Worm (Caenorhabditis elegans) whole organism, L4 larva: Measurements from ENCODE around the gene C39E9.12.
A peak's percentile ranks its signal among the peaks of the same experiment; 100 is the strongest.

Experiments
- F37D6.2 ChIP-seq: sonication (generic microtip); optimal IDR thresholded peaks from 2 replicates; lab custom pipeline; 2016; ENCODE audit warnings: mild to moderate bottlenecking, missing genetic modification characterization, missing compliant biosample characterization
- F44E2.7 ChIP-seq: fragments of 200-800 bp; sonication (Bioruptor generic); IDR thresholded peaks from 2 replicates; pipeline ENCODE4 v2.1.2; 2022; ENCODE audit warnings: missing genetic modification characterization, missing compliant biosample characterization
- Y5F2A.4 ChIP-seq: fragments of 200-800 bp; sonication (Bioruptor generic); optimal IDR thresholded peaks from 2 replicates; lab custom pipeline; 2018; ENCODE audit warnings: mild to moderate bottlenecking, missing genetic modification characterization, missing compliant biosample characterization
- Y75B8A.6 ChIP-seq: fragments of 200-800 bp; sonication (Bioruptor generic); IDR thresholded peaks from 2 replicates; pipeline ENCODE4 v1.3.6; 2022; ENCODE audit warnings: missing genetic modification reagents, missing genetic modification characterization, missing compliant biosample characterization
- ZK337.2 ChIP-seq: fragments of 200-800 bp; sonication (Bioruptor generic); IDR thresholded peaks from 2 replicates; pipeline ENCODE4 v1.3.6; 2022; ENCODE audit warnings: missing genetic modification reagents, missing genetic modification characterization, missing compliant biosample characterization
- arid-1 ChIP-seq: fragments of 200-800 bp; sonication (Bioruptor generic); conservative IDR thresholded peaks from 2 replicates; pipeline ENCODE4 v1.3.6; 2022; ENCODE audit warnings: missing genetic modification reagents, missing genetic modification characterization, missing compliant biosample characterization
- attf-4 ChIP-seq: sonication (generic microtip); optimal IDR thresholded peaks from 3 replicates; lab custom pipeline; 2017; ENCODE audit warnings: missing biosample characterization, missing genetic modification characterization
- ceh-32 ChIP-seq: sonication (generic microtip); optimal IDR thresholded peaks from 2 replicates; lab custom pipeline; 2016; ENCODE audit warnings: mild to moderate bottlenecking, missing genetic modification characterization, missing compliant biosample characterization; ENCODE audit not compliant: poor library complexity
- ceh-62 ChIP-seq: sonication (generic microtip); optimal IDR thresholded peaks from 2 replicates; lab custom pipeline; 2017; ENCODE audit warnings: missing biosample characterization, missing genetic modification characterization
- ceh-82 ChIP-seq: sonication (generic microtip); optimal IDR thresholded peaks from 2 replicates; lab custom pipeline; 2017; ENCODE audit warnings: missing biosample characterization, missing genetic modification characterization
- ces-1 ChIP-seq: fragments of 150-350 bp; sonication (generic microtip); optimal IDR thresholded peaks from 4 replicates; lab custom pipeline; 2014; ENCODE audit warnings: missing biosample characterization, missing genetic modification reagents, missing genetic modification characterization
- ctbp-1 ChIP-seq: fragments of 200-800 bp; sonication (Bioruptor generic); IDR thresholded peaks from 2 replicates; pipeline ENCODE4 v1.3.6; 2022; ENCODE audit warnings: missing genetic modification reagents, missing genetic modification characterization, missing compliant biosample characterization
- daf-8 ChIP-seq: fragments of 200-800 bp; sonication (Bioruptor generic); IDR thresholded peaks from 2 replicates; pipeline ENCODE4 v1.3.6; 2022; ENCODE audit warnings: missing genetic modification characterization, missing compliant biosample characterization
- dmd-6 ChIP-seq: fragments of 200-800 bp; sonication (Bioruptor generic); IDR thresholded peaks from 2 replicates; pipeline ENCODE4 v1.3.6; 2022; ENCODE audit warnings: missing genetic modification reagents, missing genetic modification characterization, missing compliant biosample characterization
- dmd-9 ChIP-seq: fragments of 200-800 bp; sonication (Bioruptor generic); IDR thresholded peaks from 2 replicates; pipeline ENCODE4 v1.3.6; 2022; ENCODE audit warnings: missing genetic modification reagents, missing genetic modification characterization, missing compliant biosample characterization
- dve-1 ChIP-seq: sonication (generic microtip); optimal IDR thresholded peaks from 2 replicates; lab custom pipeline; 2017; ENCODE audit warnings: antibody characterized with exemption, mild to moderate bottlenecking, missing genetic modification characterization, missing compliant biosample characterization; ENCODE audit not compliant: insufficient read depth
- egl-27 ChIP-seq: sonication (generic microtip); optimal IDR thresholded peaks from 3 replicates; lab custom pipeline; 2017; ENCODE audit warnings: missing biosample characterization, missing genetic modification reagents, missing genetic modification characterization
- egl-43 ChIP-seq: fragments of 200-800 bp; sonication (Bioruptor generic); IDR thresholded peaks from 2 replicates; pipeline ENCODE4 v1.3.6; 2022; ENCODE audit warnings: missing genetic modification reagents, missing genetic modification characterization, missing compliant biosample characterization
- fkh-10 ChIP-seq: fragments of 150-350 bp; optimal IDR thresholded peaks from 2 replicates; lab custom pipeline; 2014; ENCODE audit warnings: missing biosample characterization, missing genetic modification reagents, missing genetic modification characterization
- gei-8 ChIP-seq: fragments of 200-800 bp; sonication (Bioruptor generic); optimal IDR thresholded peaks from 2 replicates; lab custom pipeline; 2018; ENCODE audit warnings: mild to moderate bottlenecking, missing genetic modification characterization, missing compliant biosample characterization
- hif-1 ChIP-seq, 2 experiments: sonication (generic microtip); optimal IDR thresholded peaks; 2 replicates each; lab custom pipeline; 2016 to 2017; ENCODE audit warnings: missing compliant biosample characterization in 2 of 2, missing genetic modification characterization in 2 of 2, missing genetic modification reagents in 2 of 2, missing genotype in 2 of 2, mild to moderate bottlenecking in 1 of 2
- hlh-11 ChIP-seq: fragments of 200-800 bp; sonication (Bioruptor generic); optimal IDR thresholded peaks from 2 replicates; lab custom pipeline; 2018; ENCODE audit warnings: mild to moderate bottlenecking, missing genetic modification characterization, missing compliant biosample characterization
- hlh-30 ChIP-seq: sonication (generic microtip); optimal IDR thresholded peaks from 2 replicates; lab custom pipeline; 2017; ENCODE audit warnings: antibody characterized with exemption, mild to moderate bottlenecking, missing genetic modification characterization, missing compliant biosample characterization; ENCODE audit not compliant: insufficient read depth
- hmg-1.1 ChIP-seq: fragments of 200-800 bp; sonication (Bioruptor generic); IDR thresholded peaks from 2 replicates; pipeline ENCODE4 v1.3.6; 2022; ENCODE audit warnings: missing genetic modification reagents, missing genetic modification characterization, missing compliant biosample characterization
- lim-7 ChIP-seq: fragments of 200-800 bp; sonication (Bioruptor generic); IDR thresholded peaks from 2 replicates; pipeline ENCODE4 v1.3.6; 2022; ENCODE audit warnings: missing genetic modification characterization, missing compliant biosample characterization
- lin-1 ChIP-seq: fragments of 200-800 bp; sonication (Bioruptor generic); IDR thresholded peaks from 2 replicates; pipeline ENCODE4 v1.3.6; 2022; ENCODE audit warnings: missing genetic modification reagents, missing genetic modification characterization, missing compliant biosample characterization
- lin-29 ChIP-seq: fragments of 200-800 bp; sonication (Bioruptor generic); IDR thresholded peaks from 2 replicates; pipeline ENCODE4 v1.3.6; 2022; ENCODE audit warnings: missing genetic modification reagents, missing genetic modification characterization, missing compliant biosample characterization
- mdl-1 ChIP-seq, 2 experiments: fragments of 150-350 bp in 1 of 2; sonication (generic microtip) in 1 of 2; optimal IDR thresholded peaks; 2 replicates each; lab custom pipeline; 2014 to 2017; ENCODE audit warnings: missing biosample characterization in 2 of 2, missing genetic modification characterization in 2 of 2
- mxl-3 ChIP-seq: fragments of 200-800 bp; sonication (Bioruptor generic); optimal IDR thresholded peaks from 2 replicates; lab custom pipeline; 2018; ENCODE audit warnings: mild to moderate bottlenecking, missing genetic modification characterization, missing compliant biosample characterization
- nhr-10 ChIP-seq: fragments of 150-350 bp; optimal IDR thresholded peaks from 2 replicates; lab custom pipeline; 2014; ENCODE audit warnings: missing biosample characterization, missing genetic modification characterization
- nhr-111 ChIP-seq: fragments of 200-800 bp; sonication (Bioruptor generic); optimal IDR thresholded peaks from 2 replicates; lab custom pipeline; 2018; ENCODE audit warnings: mild to moderate bottlenecking, missing genetic modification characterization, missing compliant biosample characterization
- nhr-28 ChIP-seq: fragments of 150-350 bp; optimal IDR thresholded peaks from 2 replicates; lab custom pipeline; 2014; ENCODE audit warnings: missing biosample characterization, missing genetic modification characterization
- pha-4 ChIP-seq, 2 experiments: fragments of 150-350 bp in 1 of 2; fragments of 200-800 bp in 1 of 2; sonication (Bioruptor generic) in 1 of 2; IDR thresholded peaks in 1 of 2; optimal IDR thresholded peaks in 1 of 2; 2 replicates each; pipeline versions ENCODE4 v1.3.6 to Lab custom; 2014 to 2022; ENCODE audit warnings: missing genetic modification characterization in 2 of 2, missing genetic modification reagents in 2 of 2, missing biosample characterization in 1 of 2, missing compliant biosample characterization in 1 of 2
- sdz-12 ChIP-seq: fragments of 200-800 bp; sonication (Bioruptor generic); optimal IDR thresholded peaks from 2 replicates; lab custom pipeline; 2018; ENCODE audit warnings: mild to moderate bottlenecking, missing genetic modification characterization, missing compliant biosample characterization
- skn-1 ChIP-seq: fragments of 150-350 bp; optimal IDR thresholded peaks from 2 replicates; lab custom pipeline; 2014; ENCODE audit warnings: missing biosample characterization, missing genetic modification characterization
- tag-97 ChIP-seq: fragments of 200-800 bp; sonication (Bioruptor generic); IDR thresholded peaks from 2 replicates; pipeline ENCODE4 v1.3.6; 2022; ENCODE audit warnings: missing genetic modification characterization, missing compliant biosample characterization
- unc-62 ChIP-seq, 3 experiments: fragments of 150-350 bp in 1 of 3; sonication (generic microtip); optimal IDR thresholded peaks in 2 of 3; peaks in 1 of 3; 1 replicate in 1 of 3; 2 replicates in 2 of 3; lab custom pipeline; 2014 to 2017; ENCODE audit warnings: missing biosample characterization in 3 of 3, missing genetic modification characterization in 3 of 3, missing genetic modification reagents in 3 of 3, missing genotype in 1 of 3
- zip-2 ChIP-seq: fragments of 150-350 bp; optimal IDR thresholded peaks from 2 replicates; lab custom pipeline; 2014; ENCODE audit warnings: missing biosample characterization, missing genetic modification characterization
- ztf-11 ChIP-seq: fragments of 150-350 bp; optimal IDR thresholded peaks from 2 replicates; lab custom pipeline; 2014; ENCODE audit warnings: missing biosample characterization, missing genetic modification characterization
- ztf-7 ChIP-seq: fragments of 150-350 bp; optimal IDR thresholded peaks from 2 replicates; lab custom pipeline; 2014; ENCODE audit warnings: missing biosample characterization, missing genetic modification characterization

The C39E9.12 gene

ce11 chrIV:13108430-13108829 lies 14.6 kb downstream of the C39E9.12 start:
- no peak for TF ChIP-seq skn-1 (tag; lab: Kevin White, UChicago)
- TF ChIP-seq unc-62 (GFP tag; optimal IDR thresholded peaks at IDR 0.05 in 1 of 2; lab: Kevin White, UChicago), result peak in 1 of 2 experiments; percentile 94
- no peak for TF ChIP-seq unc-62 (tag; optimal IDR thresholded peaks at IDR 0.05; lab: Kevin White, UChicago)
- TF ChIP-seq ceh-82 (tag; lab: Kevin White, UChicago), result no peak

- TF ChIP-seq pha-4 (GFP tag; IDR thresholded peaks at IDR 0.05; lab: Robert Waterston, UW) (no peak), pha-4 (tag; optimal IDR thresholded peaks at IDR 0.05; lab: Kevin White, UChicago) (no peak), hif-1 (tag; optimal IDR thresholded peaks at IDR 0.05; lab: Kevin White, UChicago) (no peak), hlh-11 (tag; lab: Kevin White, UChicago) (peak; percentile 32), dmd-6 (GFP tag; lab: Robert Waterston, UW) (0 out of 2 replicates have a peak, but pooled peaks have one; percentile 17), tag-97 (GFP tag; lab: Robert Waterston, UW) (no peak), nhr-28 (tag; lab: Kevin White, UChicago) (peak; percentile 52), mdl-1 (tag; optimal IDR thresholded peaks at IDR 0.05; lab: Kevin White, UChicago) (peak in 1 of 2 experiments; percentile 67), unc-62 (GFP tag; optimal IDR thresholded peaks at IDR 0.05 in 1 of 2; lab: Kevin White, UChicago) (no peak), unc-62 (tag; optimal IDR thresholded peaks at IDR 0.05; lab: Kevin White, UChicago) (no peak), hlh-30 (tag; lab: Kevin White, UChicago) (peak; percentile 5), daf-8 (GFP tag; lab: Robert Waterston, UW) (no peak), mxl-3 (GFP tag; lab: Kevin White, UChicago) (peak; percentile 32)
Observed at ce11 chrIV:13109751-13110150, 15.9 kb downstream of the C39E9.12 start, which contains the start of gene best-1. best-1 (minus strand) TSS chrIV:13109779.

ce11 chrIV:13110876-13111275 lies 17.1 kb downstream of the C39E9.12 start:
- TF ChIP-seq egl-43 (GFP tag; lab: Robert Waterston, UW) (no peak), egl-27 (tag; lab: Kevin White, UChicago) (no peak), sdz-12 (GFP tag; lab: Kevin White, UChicago) (no peak), mdl-1 (tag; optimal IDR thresholded peaks at IDR 0.05; lab: Kevin White, UChicago) (peak in 1 of 2 experiments; percentile 30), lin-1 (GFP tag; lab: Robert Waterston, UW) (no peak), ceh-32 (no peak), attf-4 (tag; lab: Kevin White, UChicago) (no peak), hlh-30 (tag; lab: Kevin White, UChicago) (peak; percentile 9), dmd-9 (GFP tag; lab: Robert Waterston, UW) (no peak), ctbp-1 (GFP tag; lab: Robert Waterston, UW) (no peak), hmg-1.1 (GFP tag; lab: Robert Waterston, UW) (no peak), zip-2 (tag; lab: Kevin White, UChicago) (no peak), ztf-11 (tag; lab: Kevin White, UChicago) (no peak), ceh-82 (tag; lab: Kevin White, UChicago) (no peak), ceh-62 (no peak), hlh-11 (tag; lab: Kevin White, UChicago) (peak; percentile 9), ztf-7 (tag; lab: Kevin White, UChicago) (no peak), nhr-10 (no peak), F37D6.2 (tag; lab: Kevin White, UChicago) (no peak), lin-29 (GFP tag; lab: Robert Waterston, UW) (no peak), nhr-28 (tag; lab: Kevin White, UChicago) (peak; percentile 56), lim-7 (GFP tag; lab: Robert Waterston, UW) (no peak), Y75B8A.6 (GFP tag; lab: Robert Waterston, UW) (no peak), ces-1 (GFP tag; lab: Kevin White, UChicago) (no peak), gei-8 (GFP tag; lab: Kevin White, UChicago) (no peak), F44E2.7 (no peak), fkh-10 (GFP tag; lab: Kevin White, UChicago) (no peak), dve-1 (tag; lab: Kevin White, UChicago) (no peak), Y5F2A.4 (GFP tag; lab: Kevin White, UChicago) (no peak), ZK337.2 (GFP tag; lab: Robert Waterston, UW) (no peak), arid-1 (GFP tag; lab: Robert Waterston, UW) (no peak), nhr-111 (GFP tag; lab: Kevin White, UChicago) (no peak)
